Worm (Caenorhabditis elegans): ENCODE results near the gene ceh-36.

The ceh-36 gene

ce11 chrX:14164234-14164633, 22.1 kb downstream of the ceh-36 start, which contains the start of gene vha-20 (continued):
- TF ChIP-seq attf-3 (GFP tag; conservative IDR thresholded peaks at IDR 0.05) (no peak), ccch-3 (GFP tag; optimal IDR thresholded peaks at IDR 0.05) (no peak), B0336.3 (GFP tag; IDR thresholded peaks at IDR 0.05) (peak; percentile 35; the same call in 1 of the 2 replicates), nhr-90 (tag; optimal IDR thresholded peaks at IDR 0.05) (no peak), pha-4 (tag; optimal IDR thresholded peaks at IDR 0.05) (no peak), bed-1 (GFP tag; IDR thresholded peaks at IDR 0.05) (no peak), egl-18 (GFP tag; IDR thresholded peaks at IDR 0.05) (no peak), cebp-1 (GFP tag; IDR thresholded peaks at IDR 0.05) (no peak), cebp-1 (tag; optimal IDR thresholded peaks at IDR 0.05) (peak; percentile 13), chd-7 (tag; optimal IDR thresholded peaks at IDR 0.05) (peak; percentile 55), lin-26 (GFP tag; IDR thresholded peaks at IDR 0.05) (no peak), athp-1 (tag; optimal IDR thresholded peaks at IDR 0.05) (no peak), Y56A3A.18 (GFP tag; IDR thresholded peaks at IDR 0.05) (peak; percentile 25; the same call in 1 of the 2 replicates), hlh-26 (GFP tag; conservative IDR thresholded peaks at IDR 0.05) (no peak), sea-2 (GFP tag; IDR thresholded peaks at IDR 0.05) (no peak), egrh-3 (GFP tag; IDR thresholded peaks at IDR 0.05) (no peak), rcor-1 (GFP tag; IDR thresholded peaks at IDR 0.05) (no peak), madf-6 (GFP tag; IDR thresholded peaks at IDR 0.05) (no peak), zim-3 (tag; optimal IDR thresholded peaks at IDR 0.05) (peak; percentile 25), C17E4.6 (GFP tag; IDR thresholded peaks at IDR 0.05) (no peak), rpc-1 (optimal IDR thresholded peaks at IDR 0.05) (no peak), rpc-1 (tag; optimal IDR thresholded peaks at IDR 0.05) (no peak), K12H6.12 (tag; optimal IDR thresholded peaks at IDR 0.05) (no peak), hlh-12 (tag; optimal IDR thresholded peaks at IDR 0.05) (no peak), ztf-3 (GFP tag; optimal IDR thresholded peaks at IDR 0.05) (no peak), lin-54 (GFP tag; optimal IDR thresholded peaks at IDR 0.05) (no peak), zfh-2 (GFP tag; conservative IDR thresholded peaks at IDR 0.05) (0 out of 2 replicates have a peak, but pooled peaks have one; percentile 8), F55B11.4 (tag; optimal IDR thresholded peaks at IDR 0.05; ENCODE audit: borderline replicate concordance, insufficient read depth) (no peak), nhr-27 (tag; optimal IDR thresholded peaks at IDR 0.05) (no peak), sdz-38 (tag; optimal IDR thresholded peaks at IDR 0.05) (no peak), aptf-3 (GFP tag; IDR thresholded peaks at IDR 0.05) (no peak), pbrm-1 (GFP tag; IDR thresholded peaks at IDR 0.05) (no peak), Y79H2A.3 (GFP tag; conservative IDR thresholded peaks at IDR 0.05) (no peak), dpl-1 (GFP tag; optimal IDR thresholded peaks at IDR 0.05) (no peak), ceh-58 (GFP tag; IDR thresholded peaks at IDR 0.05) (no peak), mxl-1 (tag; optimal IDR thresholded peaks at IDR 0.05) (no peak), xnd-1 (tag; optimal IDR thresholded peaks at IDR 0.05) (no peak), K11D2.4 (GFP tag; IDR thresholded peaks at IDR 0.05) (no peak), ceh-27 (GFP tag; optimal IDR thresholded peaks at IDR 0.05) (no peak), Y53G8AR.9 (GFP tag; conservative IDR thresholded peaks at IDR 0.05) (peak; percentile 52; the same call in 1 of the 2 replicates), Y95B8A.8 (GFP tag; IDR thresholded peaks at IDR 0.05) (0 out of 2 replicates have a peak, but pooled peaks have one; percentile 6), snpc-1.1 (tag; optimal IDR thresholded peaks at IDR 0.05; ENCODE audit: insufficient read depth) (no peak), F23B12.7 (tag; optimal IDR thresholded peaks at IDR 0.05; ENCODE audit: insufficient read depth) (no peak), ama-1 (optimal IDR thresholded peaks at IDR 0.05) (no peak), ama-1 (GFP tag; optimal IDR thresholded peaks at IDR 0.05) (no peak), fkh-3 (tag; optimal IDR thresholded peaks at IDR 0.05) (no peak), repo-1 (tag; optimal IDR thresholded peaks at IDR 0.05) (peak; percentile 11), snpc-3.4 (tag; optimal IDR thresholded peaks at IDR 0.05) (no peak), atf-7 (tag; optimal IDR thresholded peaks at IDR 0.05) (no peak), unc-130 (GFP tag; optimal IDR thresholded peaks at IDR 0.05) (no peak), ceh-100 (GFP tag; IDR thresholded peaks at IDR 0.05) (no peak)
